Worm (Caenorhabditis elegans) whole organism, L3 larva: ENCODE data around the gene F09E5.16.

Experiments
- nhr-11 ChIP-seq: fragments of 150-350 bp; optimal IDR thresholded peaks from 2 replicates; lab custom pipeline; 2014; ENCODE audit warnings: missing biosample characterization, missing genetic modification characterization
- ztf-4 ChIP-seq: fragments of 150-350 bp; optimal IDR thresholded peaks from 2 replicates; lab custom pipeline; 2014; ENCODE audit warnings: missing biosample characterization, missing genetic modification characterization

DNA sequence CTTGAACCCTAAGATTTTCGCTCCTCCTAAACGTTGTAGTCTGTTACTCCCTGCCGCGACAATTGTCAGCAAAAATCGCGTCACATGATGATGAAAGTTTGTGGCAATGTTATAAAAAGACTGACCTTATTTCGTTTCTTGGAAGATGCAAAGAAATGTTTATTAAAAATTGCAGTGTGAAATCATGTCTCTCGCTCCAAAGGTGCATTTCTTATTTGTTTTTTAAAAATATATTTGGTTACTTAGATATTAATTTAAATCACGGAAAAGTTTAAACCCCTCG, 12.6 kb upstream of the F09E5.16 start:
- TF ChIP-seq ztf-4 (tag; lab: Kevin White, UChicago) (no peak), nhr-11 (tag; lab: Kevin White, UChicago) (no peak)
